Worm (Caenorhabditis elegans) whole organism, mixed stage, embryonic: ENCODE results near the gene M199.7.

Experiments
- M03D4.4 ChIP-seq: sonication (generic microtip); optimal IDR thresholded peaks from 2 replicates; lab custom pipeline; 2017; ENCODE audit warnings: mild to moderate bottlenecking, missing genetic modification characterization, missing compliant biosample characterization
- bed-3 ChIP-seq: fragments of 200-800 bp; sonication (Bioruptor generic); optimal IDR thresholded peaks from 3 replicates; lab custom pipeline; 2018; ENCODE audit warnings: mild to moderate bottlenecking, missing genetic modification characterization, moderate library complexity, missing compliant biosample characterization
- blmp-1 ChIP-seq: fragments of 150-350 bp; optimal IDR thresholded peaks from 2 replicates; lab custom pipeline; 2014; ENCODE audit warnings: missing biosample characterization, missing genetic modification characterization
- ceh-39 ChIP-seq: fragments of 150-350 bp; optimal IDR thresholded peaks from 2 replicates; lab custom pipeline; 2014; ENCODE audit warnings: missing biosample characterization, missing genetic modification characterization
- ceh-83 ChIP-seq: fragments of 200-800 bp; sonication (Bioruptor generic); optimal IDR thresholded peaks from 2 replicates; lab custom pipeline; 2018; ENCODE audit warnings: mild to moderate bottlenecking, missing genetic modification characterization, missing compliant biosample characterization
- ces-1 ChIP-seq: fragments of 150-350 bp; optimal IDR thresholded peaks from 2 replicates; lab custom pipeline; 2014; ENCODE audit warnings: missing biosample characterization, missing genetic modification reagents, missing genetic modification characterization
- cnd-1 ChIP-seq: fragments of 200-800 bp; sonication (Bioruptor generic); optimal IDR thresholded peaks from 2 replicates; lab custom pipeline; 2018; ENCODE audit warnings: mild to moderate bottlenecking, missing genetic modification characterization, missing compliant biosample characterization
- drap-1 ChIP-seq: fragments of 200-800 bp; sonication (Bioruptor generic); optimal IDR thresholded peaks from 3 replicates; lab custom pipeline; 2018; ENCODE audit warnings: mild to moderate bottlenecking, missing genetic modification characterization, missing compliant biosample characterization
- elt-1 ChIP-seq: sonication (generic microtip); optimal IDR thresholded peaks from 2 replicates; lab custom pipeline; 2017; ENCODE audit warnings: missing genetic modification characterization, mild to moderate bottlenecking, missing compliant biosample characterization, antibody characterized with exemption, moderate library complexity, borderline replicate concordance; ENCODE audit not compliant: insufficient read depth
- elt-3 ChIP-seq: fragments of 150-350 bp; optimal IDR thresholded peaks from 2 replicates; lab custom pipeline; 2014; ENCODE audit warnings: missing biosample characterization, missing genetic modification characterization
- ham-2 ChIP-seq: fragments of 200-800 bp; sonication (Bioruptor generic); optimal IDR thresholded peaks from 2 replicates; lab custom pipeline; 2018; ENCODE audit warnings: mild to moderate bottlenecking, missing genetic modification characterization, missing compliant biosample characterization
- hlh-1 ChIP-seq: fragments of 150-350 bp; optimal IDR thresholded peaks from 2 replicates; lab custom pipeline; 2014; ENCODE audit warnings: missing biosample characterization, missing genetic modification reagents, missing genetic modification characterization
- lin-13 ChIP-seq: fragments of 150-350 bp; optimal IDR thresholded peaks from 2 replicates; lab custom pipeline; 2014; ENCODE audit warnings: missing biosample characterization, missing genetic modification characterization
- lin-32 ChIP-seq: fragments of 200-800 bp; sonication (Bioruptor generic); optimal IDR thresholded peaks from 2 replicates; lab custom pipeline; 2018; ENCODE audit warnings: mild to moderate bottlenecking, missing genetic modification characterization, missing compliant biosample characterization
- lsy-2 ChIP-seq: fragments of 150-350 bp; optimal IDR thresholded peaks from 2 replicates; lab custom pipeline; 2014; ENCODE audit warnings: missing biosample characterization, missing genetic modification characterization
- mab-5 ChIP-seq: fragments of 150-350 bp; optimal IDR thresholded peaks from 2 replicates; lab custom pipeline; 2014; ENCODE audit warnings: missing biosample characterization, missing genetic modification characterization
- mep-1 ChIP-seq: fragments of 150-350 bp; optimal IDR thresholded peaks from 2 replicates; lab custom pipeline; 2017; ENCODE audit warnings: missing biosample characterization, missing genetic modification reagents, missing genetic modification characterization, inconsistent platforms
- mls-2 ChIP-seq: sonication (generic microtip); optimal IDR thresholded peaks from 2 replicates; lab custom pipeline; 2016; ENCODE audit warnings: mild to moderate bottlenecking, missing genetic modification characterization, moderate library complexity, missing compliant biosample characterization
- nhr-12 ChIP-seq: fragments of 150-350 bp; optimal IDR thresholded peaks from 2 replicates; lab custom pipeline; 2014; ENCODE audit warnings: missing biosample characterization, missing genetic modification characterization
- nhr-28 ChIP-seq: fragments of 150-350 bp; optimal IDR thresholded peaks from 2 replicates; lab custom pipeline; 2014; ENCODE audit warnings: missing biosample characterization, missing genetic modification characterization
- nhr-76 ChIP-seq: sonication (generic microtip); optimal IDR thresholded peaks from 2 replicates; lab custom pipeline; 2017; ENCODE audit warnings: missing biosample characterization, missing genetic modification characterization
- pha-4 ChIP-seq: fragments of 150-350 bp; optimal IDR thresholded peaks from 2 replicates; lab custom pipeline; 2018; ENCODE audit warnings: missing biosample characterization, missing genetic modification reagents, missing genetic modification characterization
- sem-2 ChIP-seq: fragments of 200-800 bp; sonication (Bioruptor generic); optimal IDR thresholded peaks from 2 replicates; lab custom pipeline; 2018; ENCODE audit warnings: mild to moderate bottlenecking, missing genetic modification characterization, missing compliant biosample characterization
- snpc-4 ChIP-seq: fragments of 150-350 bp; optimal IDR thresholded peaks from 2 replicates; lab custom pipeline; 2014; ENCODE audit warnings: missing biosample characterization, missing genetic modification characterization
- sptf-1 ChIP-seq: sonication (generic microtip); optimal IDR thresholded peaks from 2 replicates; lab custom pipeline; 2017; ENCODE audit warnings: mild to moderate bottlenecking, missing genetic modification characterization, moderate library complexity, missing compliant biosample characterization
- tbx-8 ChIP-seq: fragments of 200-800 bp; sonication (Bioruptor generic); optimal IDR thresholded peaks from 2 replicates; lab custom pipeline; 2018; ENCODE audit warnings: mild to moderate bottlenecking, missing genetic modification characterization, moderate library complexity, missing compliant biosample characterization
- unc-120 ChIP-seq: sonication (generic microtip); optimal IDR thresholded peaks from 2 replicates; lab custom pipeline; 2017; ENCODE audit warnings: missing genetic modification characterization, missing compliant biosample characterization; ENCODE audit not compliant: poor library complexity, severe bottlenecking
- unc-39 ChIP-seq: fragments of 150-350 bp; optimal IDR thresholded peaks from 2 replicates; lab custom pipeline; 2014; ENCODE audit warnings: missing biosample characterization, missing genetic modification characterization
- unc-62 ChIP-seq: fragments of 150-350 bp; optimal IDR thresholded peaks from 2 replicates; lab custom pipeline; 2014; ENCODE audit warnings: missing biosample characterization, missing genetic modification reagents, missing genetic modification characterization
- zip-8 ChIP-seq: fragments of 150-350 bp; optimal IDR thresholded peaks from 2 replicates; lab custom pipeline; 2014; ENCODE audit warnings: missing biosample characterization, missing genetic modification characterization
- ztf-11 ChIP-seq: fragments of 150-350 bp; optimal IDR thresholded peaks from 2 replicates; lab custom pipeline; 2014; ENCODE audit warnings: missing biosample characterization, missing genetic modification characterization

M199.7 gene

ce11 chrIV:15113117-15113516 is 9.9 kb upstream of the M199.7 start, which contains the start of gene M199.134:
M199.134 (minus strand) TSS chrIV:15113217.
- no peak for TF ChIP-seq snpc-4 (tag; lab: Kevin White, UChicago)
- TF ChIP-seq zip-8: no peak
- no peak for TF ChIP-seq mls-2 (tag; lab: Kevin White, UChicago)
- no peak for TF ChIP-seq ceh-39
- no peak for TF ChIP-seq lsy-2
- no peak for TF ChIP-seq sem-2 (GFP tag; lab: Kevin White, UChicago)
- no peak for TF ChIP-seq tbx-8
- no peak for TF ChIP-seq pha-4 (tag; lab: Kevin White, UChicago)
- TF ChIP-seq lin-13 (tag; lab: Kevin White, UChicago): no peak
- TF ChIP-seq ham-2: no peak
- TF ChIP-seq unc-39 (tag; lab: Kevin White, UChicago): no peak
- no peak for TF ChIP-seq hlh-1
- no peak for TF ChIP-seq blmp-1 (tag; lab: Kevin White, UChicago)
- no peak for TF ChIP-seq mep-1
- no peak for TF ChIP-seq unc-62 (GFP tag; lab: Kevin White, UChicago)
- TF ChIP-seq cnd-1 (tag; lab: Kevin White, UChicago): no peak
- TF ChIP-seq elt-3: no peak
- TF ChIP-seq ceh-83 (GFP tag; lab: Kevin White, UChicago): no peak
- TF ChIP-seq bed-3: no peak
- TF ChIP-seq drap-1 (GFP tag; lab: Kevin White, UChicago): no peak

DNA sequence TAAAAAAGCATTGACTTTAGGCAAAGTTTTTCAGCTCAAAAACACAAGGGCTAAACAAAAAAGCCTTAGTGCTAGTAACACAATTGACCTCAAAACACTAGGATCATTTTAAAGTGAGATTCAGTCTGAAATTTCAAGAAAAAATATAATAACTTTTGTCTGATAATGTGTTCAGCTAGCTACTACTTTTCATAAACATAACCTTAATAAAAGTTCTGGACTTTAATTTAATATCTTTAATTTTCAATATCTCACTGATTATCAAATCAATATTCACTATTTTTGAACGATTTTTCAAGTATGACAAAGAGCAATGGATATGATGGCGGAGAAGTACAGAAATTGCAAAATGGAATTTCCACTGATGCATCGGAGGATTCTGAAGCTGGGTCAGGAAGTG is 8.7 kb upstream of the M199.7 start, which contains the start of gene M199.135:
TSS of gene M199.135 (plus strand) at position 301 of the 400 bp plus-strand sequence.
- no peak for TF ChIP-seq lin-13 (tag; lab: Kevin White, UChicago)
- no peak for TF ChIP-seq sptf-1
- TF ChIP-seq ztf-11 (tag; lab: Kevin White, UChicago): no peak
- TF ChIP-seq, all 35 proteins: peak for 0

- TF ChIP-seq mep-1 (no peak), bed-3 (no peak), unc-39 (tag; lab: Kevin White, UChicago) (no peak), mab-5 (tag; lab: Kevin White, UChicago) (no peak), sem-2 (GFP tag; lab: Kevin White, UChicago) (no peak), lin-32 (no peak)
Observed at ce11 chrIV:15118390-15118789, 4.6 kb upstream of the M199.7 start, which contains the start of gene M199.136. M199.136 (plus strand) TSS chrIV:15118690.

DNA sequence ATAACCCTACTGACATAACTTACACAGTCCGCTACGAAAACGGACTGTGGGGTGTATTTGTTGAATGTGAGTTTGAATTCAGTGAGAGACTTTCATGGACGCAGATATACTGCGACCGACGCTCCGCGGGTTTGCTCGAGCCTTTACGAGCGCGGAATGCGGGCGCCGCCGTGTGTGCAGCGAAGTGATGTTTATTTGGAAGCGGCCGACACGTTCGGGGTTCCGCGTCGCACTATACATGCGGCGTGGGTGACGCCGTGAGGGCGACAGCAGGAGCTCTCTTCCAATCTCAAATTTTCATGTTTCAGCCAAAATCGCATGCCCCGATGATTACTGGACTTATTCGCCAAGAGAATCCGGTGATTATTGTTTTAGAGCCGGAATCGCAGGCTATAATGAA is 3.7 kb upstream of the M199.7 start:
- TF ChIP-seq nhr-28 (tag; lab: Kevin White, UChicago): no peak
- TF ChIP-seq bed-3: no peak
- TF ChIP-seq ham-2: no peak
- no peak for TF ChIP-seq elt-1 (tag; lab: Kevin White, UChicago)
- TF ChIP-seq hlh-1: no peak
- TF ChIP-seq unc-62 (GFP tag; lab: Kevin White, UChicago): no peak
- TF ChIP-seq tbx-8: no peak
- no peak for TF ChIP-seq ces-1 (GFP tag; lab: Kevin White, UChicago)
- TF ChIP-seq, all 35 proteins: peak for 0

- TF ChIP-seq M03D4.4 (tag; lab: Kevin White, UChicago) (no peak), blmp-1 (tag; lab: Kevin White, UChicago) (no peak), unc-120 (tag; lab: Kevin White, UChicago) (no peak), unc-62 (GFP tag; lab: Kevin White, UChicago) (no peak), lin-13 (tag; lab: Kevin White, UChicago) (no peak), nhr-12 (no peak), snpc-4 (tag; lab: Kevin White, UChicago) (no peak), elt-1 (tag; lab: Kevin White, UChicago) (no peak), mls-2 (tag; lab: Kevin White, UChicago) (no peak), tbx-8 (no peak), cnd-1 (tag; lab: Kevin White, UChicago) (no peak), drap-1 (GFP tag; lab: Kevin White, UChicago) (no peak), nhr-28 (tag; lab: Kevin White, UChicago) (no peak), lsy-2 (no peak), ces-1 (GFP tag; lab: Kevin White, UChicago) (no peak), hlh-1 (no peak), ceh-83 (GFP tag; lab: Kevin White, UChicago) (no peak), nhr-76 (tag; lab: Kevin White, UChicago) (no peak)
Observed at ce11 chrIV:15120746-15121145, 2.2 kb upstream of the M199.7 start, which contains the start of gene clec-189. clec-189 (plus strand) TSS chrIV:15120837.
